ENCODE assay signal across 6 worm cellular contexts in genomic region chrX:15382256-15382655, ce11.
TF ChIP-seq lines count a peak whose summit lies in the region.

No protein-coding gene starts in this region.

TF ChIP-seq in whole organism, L1 larva, 84 proteins besides CTCF, POLR2A, EP300 and RAD21 (continues in another document):
- TF ChIP-seq jun-1 (tag; optimal IDR thresholded peaks at IDR 0.05; lab: Kevin White, UChicago) (no peak), efl-1 (optimal IDR thresholded peaks at IDR 0.05; lab: Kevin White, UChicago) (peak; percentile 13 to 14), efl-1 (GFP tag; optimal IDR thresholded peaks at IDR 0.05 in 1 of 2; lab: Kevin White, UChicago) (no peak), ceh-90 (tag; optimal IDR thresholded peaks at IDR 0.05; lab: Kevin White, UChicago) (no peak), pax-3 (tag; optimal IDR thresholded peaks at IDR 0.05; lab: Kevin White, UChicago) (peak; percentile 25), snu-23 (GFP tag; optimal IDR thresholded peaks at IDR 0.05; lab: Kevin White, UChicago) (no peak), unc-30 (tag; optimal IDR thresholded peaks at IDR 0.05; lab: Kevin White, UChicago) (no peak), unc-130 (tag; optimal IDR thresholded peaks at IDR 0.05; lab: Kevin White, UChicago) (no peak), lin-39 (tag; optimal IDR thresholded peaks at IDR 0.05; lab: Kevin White, UChicago) (no peak), fkh-10 (GFP tag; optimal IDR thresholded peaks at IDR 0.05; lab: Kevin White, UChicago) (no peak), sox-4 (tag; optimal IDR thresholded peaks at IDR 0.05; lab: Kevin White, UChicago) (no peak), C16A3.4 (tag; optimal IDR thresholded peaks at IDR 0.05; lab: Kevin White, UChicago) (no peak), lin-14 (GFP tag; optimal IDR thresholded peaks at IDR 0.05; lab: Kevin White, UChicago) (peak; percentile 10), lir-3 (tag; optimal IDR thresholded peaks at IDR 0.05; lab: Kevin White, UChicago; ENCODE audit: poor library complexity) (no peak), isw-1 (GFP tag; IDR thresholded peaks at IDR 0.05; lab: Robert Waterston, UW) (no peak), ztf-4 (tag; optimal IDR thresholded peaks at IDR 0.05; lab: Kevin White, UChicago) (no peak)

TF ChIP-seq in whole organism, L2 larva, 48 proteins besides CTCF, POLR2A, EP300 and RAD21:
- peak; percentile 20 for TF ChIP-seq nhr-21 (tag; optimal IDR thresholded peaks at IDR 0.05; lab: Kevin White, UChicago)
- TF ChIP-seq nhr-25 (tag; optimal IDR thresholded peaks at IDR 0.05; lab: Kevin White, UChicago) = peak; percentile 43
- TF ChIP-seq lsy-2 (tag; optimal IDR thresholded peaks at IDR 0.05; lab: Kevin White, UChicago) = peak in 1 of 2 experiments; percentile 42
- no peak for TF ChIP-seq mdl-1 (tag; optimal IDR thresholded peaks at IDR 0.05; lab: Kevin White, UChicago)
- peak; percentile 7 for TF ChIP-seq mab-5 (tag; optimal IDR thresholded peaks at IDR 0.05; lab: Kevin White, UChicago)

TF ChIP-seq in whole organism, L3 larva, 47 proteins besides CTCF, POLR2A, EP300 and RAD21:
- TF ChIP-seq ama-1 (optimal IDR thresholded peaks at IDR 0.05; lab: Kevin White, UChicago) (no peak), mml-1 (tag; optimal IDR thresholded peaks at IDR 0.05; lab: Kevin White, UChicago) (no peak), nhr-76 (tag; optimal IDR thresholded peaks at IDR 0.05; lab: Kevin White, UChicago) (no peak), tbx-2 (tag; optimal IDR thresholded peaks at IDR 0.05; lab: Kevin White, UChicago) (no peak), nhr-237 (tag; optimal IDR thresholded peaks at IDR 0.05; lab: Kevin White, UChicago) (no peak), nfya-1 (tag; optimal IDR thresholded peaks at IDR 0.05; lab: Kevin White, UChicago; ENCODE audit: insufficient read depth) (peak; percentile 21), nhr-23 (tag; optimal IDR thresholded peaks at IDR 0.05; lab: Kevin White, UChicago) (peak; percentile 33), unc-39 (tag; optimal IDR thresholded peaks at IDR 0.05; lab: Kevin White, UChicago) (no peak), nhr-25 (tag; optimal IDR thresholded peaks at IDR 0.05; lab: Kevin White, UChicago) (peak; percentile 9), nhr-77 (tag; optimal IDR thresholded peaks at IDR 0.05; lab: Kevin White, UChicago) (no peak), pqm-1 (tag; optimal IDR thresholded peaks at IDR 0.05; lab: Kevin White, UChicago) (no peak), fkh-2 (tag; optimal IDR thresholded peaks at IDR 0.05; lab: Kevin White, UChicago) (no peak), zag-1 (tag; optimal IDR thresholded peaks at IDR 0.05; lab: Kevin White, UChicago) (no peak)

TF ChIP-seq in whole organism, L4 larva, 104 proteins besides CTCF, POLR2A, EP300 and RAD21:
- peak; percentile 68; the same call in 1 of the 2 replicates for TF ChIP-seq set-16 (GFP tag; IDR thresholded peaks at IDR 0.05; lab: Robert Waterston, UW)
- peak; percentile 8 for TF ChIP-seq nhr-28 (tag; optimal IDR thresholded peaks at IDR 0.05; lab: Kevin White, UChicago)
- TF ChIP-seq pha-4 (GFP tag; IDR thresholded peaks at IDR 0.05; lab: Robert Waterston, UW) = no peak
- TF ChIP-seq pha-4 (tag; optimal IDR thresholded peaks at IDR 0.05; lab: Kevin White, UChicago) = no peak
- TF ChIP-seq hlh-30 (tag; optimal IDR thresholded peaks at IDR 0.05; lab: Kevin White, UChicago; ENCODE audit: insufficient read depth) = peak; percentile 39
- TF ChIP-seq nhr-25 (tag; optimal IDR thresholded peaks at IDR 0.05; lab: Kevin White, UChicago; ENCODE audit: borderline replicate concordance, insufficient read depth) = no peak
- no peak for TF ChIP-seq daf-16 (GFP tag; optimal IDR thresholded peaks at IDR 0.05; lab: Kevin White, UChicago)
- TF ChIP-seq daf-16 (tag; optimal IDR thresholded peaks at IDR 0.05; lab: Kevin White, UChicago) = no peak
TF ChIP-seq in whole organism, L4 larva: peak in this region for 3.

TF ChIP-seq in whole organism, mixed stage, embryonic, 35 proteins besides CTCF, POLR2A, EP300 and RAD21:
- peak; percentile 75 for TF ChIP-seq elt-1 (tag; optimal IDR thresholded peaks at IDR 0.05; lab: Kevin White, UChicago; ENCODE audit: borderline replicate concordance, insufficient read depth)
- no peak for TF ChIP-seq pha-4 (tag; optimal IDR thresholded peaks at IDR 0.05; lab: Kevin White, UChicago)

TF ChIP-seq in whole organism, young adult, 124 proteins besides CTCF, POLR2A, EP300 and RAD21:
- TF ChIP-seq xnd-1 (tag; optimal IDR thresholded peaks at IDR 0.05; lab: Kevin White, UChicago) (no peak), egrh-3 (GFP tag; IDR thresholded peaks at IDR 0.05; lab: Robert Waterston, UW) (0 out of 2 replicates have a peak, but pooled peaks have one; percentile 30)
